Worm (Caenorhabditis elegans) whole organism, late embryonic: Measurements from ENCODE around the gene rsf-1.

Experiments used
- ahr-1 ChIP-seq: sonication (generic microtip); optimal IDR thresholded peaks from 2 replicates; lab custom pipeline; 2016; ENCODE audit warnings: missing genetic modification characterization, missing compliant biosample characterization
- ets-4 ChIP-seq: sonication (generic microtip); optimal IDR thresholded peaks from 2 replicates; lab custom pipeline; 2016; ENCODE audit warnings: missing genetic modification characterization, missing compliant biosample characterization
- lim-6 ChIP-seq: sonication (generic microtip); optimal IDR thresholded peaks from 2 replicates; lab custom pipeline; 2016; ENCODE audit warnings: missing genetic modification characterization, missing compliant biosample characterization
- rnt-1 ChIP-seq: sonication (generic microtip); optimal IDR thresholded peaks from 2 replicates; lab custom pipeline; 2016; ENCODE audit warnings: missing genetic modification characterization, missing compliant biosample characterization

ce11 chrII:11301059-11301458, 5.1 kb upstream of the rsf-1 start, which contains the start of gene raga-1:
- TF ChIP-seq ets-4 = no peak
- TF ChIP-seq rnt-1 (tag; lab: Kevin White, UChicago) = no peak
- TF ChIP-seq ahr-1 (tag; lab: Kevin White, UChicago) = no peak
- TF ChIP-seq lim-6 (tag; lab: Kevin White, UChicago) = no peak
